Fruit fly (Drosophila melanogaster) whole organism, embryonic: Measurements from ENCODE around the gene Hacd2.

ENCODE experiments used
- Atf6 ChIP-seq: fragments of 200-800 bp; sonication (Bioruptor generic); IDR thresholded peaks from 2 replicates; pipeline ENCODE4 v1.3.6; 2022; ENCODE audit warnings: missing biosample characterization, missing genetic modification characterization
- B-H1 ChIP-seq: fragments of 200-800 bp; sonication (Bioruptor generic); IDR thresholded peaks from 3 replicates; pipeline ENCODE4 v1.3.6; 2022; ENCODE audit warnings: missing biosample characterization, missing genetic modification characterization
- BtbVII ChIP-seq: fragments of 200-800 bp; sonication (Bioruptor generic); optimal IDR thresholded peaks from 3 replicates; lab custom pipeline; 2017; ENCODE audit warnings: missing biosample characterization, mild to moderate bottlenecking, missing genetic modification characterization
- CG1024 ChIP-seq: fragments of 200-800 bp; sonication (Bioruptor generic); IDR thresholded peaks from 2 replicates; pipeline ENCODE4 v1.3.6; 2022; ENCODE audit warnings: missing biosample characterization, missing genetic modification characterization
- CG10267 ChIP-seq: fragments of 200-800 bp; sonication (Bioruptor generic); optimal IDR thresholded peaks from 2 replicates; lab custom pipeline; 2018; ENCODE audit warnings: missing biosample characterization, mild to moderate bottlenecking, missing genetic modification characterization, moderate library complexity
- CG13624 ChIP-seq: fragments of 200-800 bp; sonication (Bioruptor generic); optimal IDR thresholded peaks from 2 replicates; lab custom pipeline; 2016; ENCODE audit warnings: missing biosample characterization, missing genetic modification characterization
- CG15011 ChIP-seq: fragments of 200-800 bp; sonication (Bioruptor generic); optimal IDR thresholded peaks from 3 replicates; lab custom pipeline; 2018; ENCODE audit warnings: missing biosample characterization, mild to moderate bottlenecking, missing genetic modification characterization
- CG1529 ChIP-seq: fragments of 200-800 bp; sonication (Bioruptor generic); optimal IDR thresholded peaks from 3 replicates; lab custom pipeline; 2018; ENCODE audit warnings: missing biosample characterization, missing genetic modification characterization
- CG15601 ChIP-seq: fragments of 200-800 bp; sonication (Bioruptor generic); optimal IDR thresholded peaks from 3 replicates; lab custom pipeline; 2019; ENCODE audit warnings: missing biosample characterization, mild to moderate bottlenecking, missing genetic modification characterization, moderate library complexity
- CG17186 ChIP-seq: fragments of 200-800 bp; sonication (Bioruptor generic); optimal IDR thresholded peaks from 3 replicates; lab custom pipeline; 2017; ENCODE audit warnings: missing biosample characterization, missing genetic modification reagents, missing genetic modification characterization
- CG17328 ChIP-seq: fragments of 200-800 bp; sonication (Bioruptor generic); IDR thresholded peaks from 2 replicates; pipeline ENCODE4 v1.3.6; 2022; ENCODE audit warnings: missing biosample characterization, missing genetic modification characterization
- CG17385 ChIP-seq: fragments of 200-800 bp; sonication (Bioruptor generic); optimal IDR thresholded peaks from 3 replicates; lab custom pipeline; 2018; ENCODE audit warnings: missing biosample characterization, mild to moderate bottlenecking, missing genetic modification characterization
- CG17612 ChIP-seq: fragments of 200-800 bp; sonication (Bioruptor generic); IDR thresholded peaks from 2 replicates; pipeline ENCODE4 v1.3.6; 2022; ENCODE audit warnings: missing biosample characterization, missing genetic modification characterization
- CG1792 ChIP-seq: fragments of 200-800 bp; sonication (Bioruptor generic); optimal IDR thresholded peaks from 2 replicates; lab custom pipeline; 2016; ENCODE audit warnings: missing biosample characterization, missing genetic modification characterization
- CG18011 ChIP-seq: fragments of 200-800 bp; sonication (Bioruptor generic); optimal IDR thresholded peaks from 2 replicates; lab custom pipeline; 2017; ENCODE audit warnings: missing biosample characterization, missing genetic modification characterization, mild to moderate bottlenecking, moderate library complexity, missing genotype
- CG18262 ChIP-seq: fragments of 200-800 bp; optimal IDR thresholded peaks from 3 replicates; lab custom pipeline; 2019; ENCODE audit warnings: missing biosample characterization, mild to moderate bottlenecking, missing genetic modification characterization, moderate library complexity
- CG1832 ChIP-seq: fragments of 200-800 bp; sonication (Bioruptor generic); optimal IDR thresholded peaks from 2 replicates; lab custom pipeline; 2017; ENCODE audit warnings: missing biosample characterization, mild to moderate bottlenecking, missing genetic modification characterization, inconsistent platforms
- CG2116 ChIP-seq: fragments of 200-800 bp; sonication (Bioruptor generic); optimal IDR thresholded peaks from 3 replicates; lab custom pipeline; 2018; ENCODE audit warnings: missing biosample characterization, mild to moderate bottlenecking, missing genetic modification characterization
- CG2199 ChIP-seq: fragments of 200-800 bp; sonication (Bioruptor generic); IDR thresholded peaks from 3 replicates; pipeline ENCODE4 v1.3.6; 2022; ENCODE audit warnings: missing biosample characterization, missing genetic modification characterization
- CG2875 ChIP-seq: fragments of 200-800 bp; sonication (Bioruptor generic); optimal IDR thresholded peaks from 2 replicates; lab custom pipeline; 2017; ENCODE audit warnings: missing biosample characterization, mild to moderate bottlenecking, missing genetic modification characterization, missing genetic modification reagents
- CG31441 ChIP-seq: fragments of 200-800 bp; sonication (Bioruptor generic); IDR thresholded peaks from 2 replicates; pipeline ENCODE4 v1.3.6; 2022; ENCODE audit warnings: missing biosample characterization, missing genetic modification characterization
- CG32532 ChIP-seq: fragments of 200-800 bp; sonication (Bioruptor generic); IDR thresholded peaks from 2 replicates; pipeline ENCODE4 v1.3.6; 2022; ENCODE audit warnings: missing biosample characterization, missing genetic modification characterization
- CG33213 ChIP-seq: fragments of 200-800 bp; sonication (Bioruptor generic); optimal IDR thresholded peaks from 3 replicates; lab custom pipeline; 2016; ENCODE audit warnings: missing biosample characterization, missing genetic modification characterization
- CG3995 ChIP-seq: fragments of 200-800 bp; sonication (Bioruptor generic); optimal IDR thresholded peaks from 3 replicates; lab custom pipeline; 2016; ENCODE audit warnings: missing biosample characterization, missing genetic modification characterization
- CG4854 ChIP-seq: fragments of 200-800 bp; sonication (Bioruptor generic); optimal IDR thresholded peaks from 2 replicates; lab custom pipeline; 2016; ENCODE audit warnings: missing biosample characterization, missing genetic modification characterization, inconsistent platforms
- CG7271 ChIP-seq: fragments of 200-800 bp; sonication (Bioruptor generic); optimal IDR thresholded peaks from 2 replicates; lab custom pipeline; 2018; ENCODE audit warnings: missing biosample characterization, mild to moderate bottlenecking, missing genetic modification characterization, moderate library complexity
- CG7372 ChIP-seq: fragments of 200-800 bp; sonication (Bioruptor generic); IDR thresholded peaks from 2 replicates; pipeline ENCODE4 v1.3.6; 2022; ENCODE audit warnings: missing biosample characterization, missing genetic modification characterization
- CG8388 ChIP-seq: fragments of 200-800 bp; sonication (Bioruptor generic); optimal IDR thresholded peaks from 2 replicates; lab custom pipeline; 2019; ENCODE audit warnings: missing biosample characterization, mild to moderate bottlenecking, missing genetic modification characterization, moderate library complexity
- CG9215 ChIP-seq: fragments of 200-800 bp; sonication (Bioruptor generic); IDR thresholded peaks from 2 replicates; pipeline ENCODE4 v1.3.6; 2022; ENCODE audit warnings: missing biosample characterization, missing genetic modification characterization
- CG9727 ChIP-seq: fragments of 200-800 bp; sonication (Bioruptor generic); optimal IDR thresholded peaks from 3 replicates; lab custom pipeline; 2017; ENCODE audit warnings: missing biosample characterization, mild to moderate bottlenecking, missing genetic modification characterization
- Dp ChIP-seq: fragments of 200-800 bp; sonication (Bioruptor generic); optimal IDR thresholded peaks from 2 replicates; lab custom pipeline; 2018; ENCODE audit warnings: missing biosample characterization, mild to moderate bottlenecking, missing genetic modification characterization, moderate library complexity
- Ets65A ChIP-seq: fragments of 200-800 bp; sonication (Bioruptor generic); peaks from one replicate; lab custom pipeline; 2016; ENCODE audit warnings: missing biosample characterization, missing genetic modification characterization
- HLH3B ChIP-seq: fragments of 200-800 bp; sonication (Bioruptor generic); IDR thresholded peaks from 2 replicates; pipeline ENCODE4 v1.3.6; 2022; ENCODE audit warnings: missing biosample characterization, missing genetic modification characterization
- HmgZ ChIP-seq: fragments of 200-800 bp; sonication (Bioruptor generic); optimal IDR thresholded peaks from 2 replicates; lab custom pipeline; 2018; ENCODE audit warnings: missing biosample characterization, mild to moderate bottlenecking, missing genetic modification characterization
- Hmr ChIP-seq: fragments of 200-800 bp; sonication (Bioruptor generic); optimal IDR thresholded peaks from 3 replicates; lab custom pipeline; 2017; ENCODE audit warnings: mild to moderate bottlenecking, missing biosample characterization, missing genetic modification reagents, missing genetic modification characterization
- Hmx ChIP-seq: fragments of 200-800 bp; sonication (Bioruptor generic); optimal IDR thresholded peaks from 2 replicates; lab custom pipeline; 2016; ENCODE audit warnings: missing biosample characterization, missing genetic modification characterization
- MTF-1 ChIP-seq: fragments of 200-800 bp; sonication (Bioruptor generic); optimal IDR thresholded peaks from 2 replicates; lab custom pipeline; 2018; ENCODE audit warnings: missing biosample characterization, mild to moderate bottlenecking, missing genetic modification characterization, borderline replicate concordance
- Myb ChIP-seq: fragments of 200-800 bp; sonication (Bioruptor generic); optimal IDR thresholded peaks from 2 replicates; lab custom pipeline; 2016; ENCODE audit warnings: missing biosample characterization, missing genetic modification characterization
- ara ChIP-seq: fragments of 200-800 bp; sonication (Bioruptor generic); IDR thresholded peaks from 2 replicates; pipeline ENCODE4 v1.3.6; 2022; ENCODE audit warnings: missing biosample characterization, missing genetic modification characterization
- cg ChIP-seq: fragments of 200-800 bp; sonication (Bioruptor generic); optimal IDR thresholded peaks from 3 replicates; lab custom pipeline; 2019; ENCODE audit warnings: missing biosample characterization, mild to moderate bottlenecking, missing genetic modification characterization, moderate library complexity
- dmrt11E ChIP-seq: fragments of 200-800 bp; sonication (Bioruptor generic); optimal IDR thresholded peaks from 3 replicates; lab custom pipeline; 2018; ENCODE audit warnings: missing biosample characterization, mild to moderate bottlenecking, missing genetic modification characterization, moderate library complexity
- fd102C ChIP-seq: fragments of 200-800 bp; sonication (Bioruptor generic); optimal IDR thresholded peaks from 2 replicates; lab custom pipeline; 2018; ENCODE audit warnings: missing biosample characterization, mild to moderate bottlenecking, missing genetic modification characterization, moderate library complexity
- gfzf ChIP-seq: fragments of 200-800 bp; sonication (Bioruptor generic); optimal IDR thresholded peaks from 2 replicates; lab custom pipeline; 2016; ENCODE audit warnings: missing biosample characterization, mild to moderate bottlenecking, missing genetic modification characterization, moderate library complexity
- insv ChIP-seq, 2 experiments: fragments of 200-800 bp; sonication (Bioruptor generic); optimal IDR thresholded peaks; 3 replicates each; lab custom pipeline; 2016 to 2018; ENCODE audit warnings: missing biosample characterization in 2 of 2, missing genetic modification characterization in 2 of 2
- odd ChIP-seq: fragments of 200-800 bp; sonication (Bioruptor generic); optimal IDR thresholded peaks from 2 replicates; lab custom pipeline; 2017; ENCODE audit warnings: missing biosample characterization, mild to moderate bottlenecking, missing genetic modification characterization
- ro ChIP-seq: fragments of 200-800 bp; sonication (Bioruptor generic); IDR thresholded peaks from 2 replicates; pipeline ENCODE4 v1.3.6; 2022; ENCODE audit warnings: missing biosample characterization, missing genetic modification characterization
- sens-2 ChIP-seq: fragments of 200-800 bp; sonication (Bioruptor generic); IDR thresholded peaks from 2 replicates; pipeline ENCODE4 v1.3.6; 2022; ENCODE audit warnings: missing biosample characterization, missing genetic modification characterization
- tap ChIP-seq: fragments of 200-800 bp; optimal IDR thresholded peaks from 3 replicates; lab custom pipeline; 2019; ENCODE audit warnings: missing biosample characterization, mild to moderate bottlenecking, missing genetic modification characterization, moderate library complexity
- tgo ChIP-seq: fragments of 200-800 bp; sonication (Bioruptor generic); IDR thresholded peaks from 3 replicates; pipeline ENCODE4 v1.3.6; 2022; ENCODE audit warnings: missing biosample characterization, missing genetic modification characterization
- twi ChIP-seq: fragments of 200-800 bp; optimal IDR thresholded peaks from 2 replicates; lab custom pipeline; 2019; ENCODE audit warnings: missing biosample characterization, mild to moderate bottlenecking, missing genetic modification characterization, moderate library complexity

The Hacd2 gene

dm6 chr2L:13398614-13399161, 46.8 kb downstream of the Hacd2 start, which contains the start of the genes CG10859 and CG7110:
CG10859 (minus strand) TSS chr2L:13398664.
CG7110 (plus strand) TSS chr2L:13398991.
- peak; percentile 21; the same call in 1 of the 2 replicates for TF ChIP-seq CG1024 (GFP tag; lab: Robert Waterston, UW)
- peak; percentile 33 for TF ChIP-seq CG15601 (tag; lab: Kevin White, UChicago)
- peak; percentile 66 for TF ChIP-seq Hmr (GFP tag; lab: Kevin White, UChicago)
- TF ChIP-seq dmrt11E (tag; lab: Kevin White, UChicago): peak; percentile 31
- peak; percentile 86 for TF ChIP-seq gfzf
- peak; percentile 7 for TF ChIP-seq CG13624 (GFP tag; lab: Kevin White, UChicago)
- peak; percentile 39 for TF ChIP-seq MTF-1 (GFP tag; lab: Kevin White, UChicago)
- TF ChIP-seq B-H1 (GFP tag; lab: Robert Waterston, UW): no peak
- TF ChIP-seq Ets65A (GFP tag; lab: Kevin White, UChicago): peak; percentile 70
- TF ChIP-seq ro (GFP tag; lab: Robert Waterston, UW): no peak
- TF ChIP-seq CG9727 (GFP tag; lab: Kevin White, UChicago): peak; percentile 61
- peak; percentile 42 for TF ChIP-seq CG17385
- TF ChIP-seq CG10267 (tag; lab: Kevin White, UChicago): peak; percentile 60
- peak; percentile 42; the same call in 1 of the 2 replicates for TF ChIP-seq Atf6 (GFP tag; lab: Robert Waterston, UW)
- no peak for TF ChIP-seq Hmx (GFP tag; lab: Kevin White, UChicago)
- peak; percentile 55; the same call in 1 of the 2 replicates for TF ChIP-seq CG32532 (GFP tag; lab: Robert Waterston, UW)
- TF ChIP-seq insv (GFP tag; optimal IDR thresholded peaks at IDR 0.05; lab: Kevin White, UChicago): peak in 1 of 2 experiments; percentile 50
- no peak for TF ChIP-seq CG9215
- TF ChIP-seq CG33213 (GFP tag; lab: Kevin White, UChicago): peak; percentile 56
- TF ChIP-seq CG1832 (GFP tag; lab: Kevin White, UChicago): no peak
- no peak for TF ChIP-seq cg (GFP tag; lab: Kevin White, UChicago)
- peak; percentile 99 for TF ChIP-seq CG17186 (GFP tag; lab: Kevin White, UChicago)
- TF ChIP-seq CG18011 (GFP tag; lab: Kevin White, UChicago): no peak
- peak; percentile 14; the same call in 1 of the 2 replicates for TF ChIP-seq CG17328 (GFP tag; lab: Robert Waterston, UW)
- peak; percentile 46 for TF ChIP-seq CG7271 (tag; lab: Kevin White, UChicago)
- peak; percentile 33; the same call in 1 of the 2 replicates for TF ChIP-seq sens-2 (GFP tag; lab: Robert Waterston, UW)
- TF ChIP-seq tap (tag; lab: Kevin White, UChicago): peak; percentile 28
- TF ChIP-seq CG31441 (GFP tag; lab: Robert Waterston, UW): peak; percentile 55; the same call in 1 of the 2 replicates
- peak; percentile 7 for TF ChIP-seq fd102C (GFP tag; lab: Kevin White, UChicago)
- TF ChIP-seq ara: no peak
- peak; percentile 35 for TF ChIP-seq CG8388 (GFP tag; lab: Kevin White, UChicago)
- TF ChIP-seq CG2116 (GFP tag; lab: Kevin White, UChicago): peak; percentile 40
- TF ChIP-seq CG4854 (GFP tag; lab: Kevin White, UChicago): peak; percentile 18
- no peak for TF ChIP-seq CG7372 (GFP tag; lab: Robert Waterston, UW)
- no peak for TF ChIP-seq CG1792 (GFP tag; lab: Kevin White, UChicago)
- peak; percentile 32 for TF ChIP-seq CG18262
- no peak for TF ChIP-seq tgo
- TF ChIP-seq CG2199 (GFP tag; lab: Robert Waterston, UW): no peak
- TF ChIP-seq twi (tag; lab: Kevin White, UChicago): peak; percentile 33
- TF ChIP-seq CG15011 (GFP tag; lab: Kevin White, UChicago): peak; percentile 2
- peak; percentile 31 for TF ChIP-seq BtbVII (GFP tag; lab: Kevin White, UChicago)
- 0 out of 2 replicates have a peak, but pooled peaks have one; percentile 19 for TF ChIP-seq HLH3B (GFP tag; lab: Robert Waterston, UW)
- peak; percentile 29 for TF ChIP-seq Myb (GFP tag; lab: Kevin White, UChicago)
- TF ChIP-seq CG2875 (GFP tag; lab: Kevin White, UChicago): peak; percentile 26
- TF ChIP-seq odd (GFP tag; lab: Kevin White, UChicago): peak; percentile 60
- peak; percentile 81 for TF ChIP-seq Dp (GFP tag; lab: Kevin White, UChicago)
- TF ChIP-seq CG1529 (GFP tag; lab: Kevin White, UChicago): peak; percentile 3
- peak; percentile 46 for TF ChIP-seq HmgZ
- peak; percentile 13 for TF ChIP-seq CG3995 (GFP tag; lab: Kevin White, UChicago)
- TF ChIP-seq CG17612 (GFP tag; lab: Robert Waterston, UW): no peak
